Worm (Caenorhabditis elegans): ENCODE results near the gene acp-6.

- TF ChIP-seq ceh-27 (GFP tag; optimal IDR thresholded peaks at IDR 0.05) (no peak), dpl-1 (GFP tag; optimal IDR thresholded peaks at IDR 0.05) (no peak), T07F8.4 (tag; optimal IDR thresholded peaks at IDR 0.05) (no peak)
These were observed 48.8 kb upstream of the acp-6 start for ce11 chrIV:6474751-6475150.

All from whole organism, young adult.